Fruit fly (Drosophila melanogaster): ENCODE measurements around the gene RasGAP1.

DNA sequence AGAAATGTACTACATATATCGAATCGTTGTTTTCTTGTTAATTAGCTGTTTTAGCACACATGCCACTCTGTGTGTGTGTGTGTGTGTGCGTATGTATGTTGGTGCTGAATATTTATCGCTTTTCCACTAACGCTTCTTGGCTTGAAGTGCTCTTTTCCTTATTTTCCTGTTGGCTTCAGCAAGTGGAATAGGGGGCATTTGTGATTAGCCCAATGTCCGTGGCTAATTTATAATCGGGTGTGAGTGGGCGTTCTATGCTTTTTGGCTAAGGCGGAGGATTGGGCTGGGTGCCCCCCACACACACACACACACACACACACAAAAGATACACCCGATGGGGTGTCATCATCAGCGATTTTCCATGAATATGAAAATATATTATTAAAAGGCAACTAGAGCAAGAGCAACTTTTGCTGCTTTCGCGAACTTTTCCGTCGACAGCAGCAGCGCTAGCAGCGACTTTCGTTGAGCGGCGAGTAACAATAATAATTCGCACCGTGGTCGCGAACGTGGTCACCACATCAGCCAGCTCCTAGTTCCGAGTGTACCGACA, 41.7 kb downstream of the RasGAP1 start, which contains the start of gene CG43897:
- TF ChIP-seq Ravus (GFP tag; IDR thresholded peaks at IDR 0.05) (no peak), jumu (GFP tag; optimal IDR thresholded peaks at IDR 0.05) (no peak), MESR4 (GFP tag; optimal IDR thresholded peaks at IDR 0.05) (no peak), fd64A (GFP tag; optimal IDR thresholded peaks at IDR 0.05) (no peak), Hr39 (optimal IDR thresholded peaks at IDR 0.05) (no peak), cg (GFP tag; optimal IDR thresholded peaks at IDR 0.05) (peak; percentile 26), CG8359 (GFP tag; optimal IDR thresholded peaks at IDR 0.05; ENCODE audit: borderline replicate concordance) (no peak), zfh2 (GFP tag; optimal IDR thresholded peaks at IDR 0.05) (no peak), CG18764 (GFP tag; optimal IDR thresholded peaks at IDR 0.05) (no peak)

All from whole organism, embryonic.